Worm (Caenorhabditis elegans) whole organism, early embryonic: ENCODE results near the gene Y108G3AL.2.

Experiments used
- B0310.2 ChIP-seq: sonication (generic microtip); optimal IDR thresholded peaks from 2 replicates; lab custom pipeline; 2016; ENCODE audit warnings: mild to moderate bottlenecking, missing genetic modification characterization, missing compliant biosample characterization
- F13C5.2 ChIP-seq: sonication (generic microtip); optimal IDR thresholded peaks from 2 replicates; lab custom pipeline; 2017; ENCODE audit warnings: mild to moderate bottlenecking, missing genetic modification characterization, inconsistent platforms, missing compliant biosample characterization
- ama-1 ChIP-seq: fragments of 150-350 bp; optimal IDR thresholded peaks from 2 replicates; lab custom pipeline; 2014
- ceh-13 ChIP-seq: fragments of 200-800 bp; sonication (Bioruptor generic); optimal IDR thresholded peaks from 2 replicates; lab custom pipeline; 2018; ENCODE audit warnings: mild to moderate bottlenecking, missing genetic modification characterization, missing compliant biosample characterization
- ets-7 ChIP-seq: sonication (generic microtip); optimal IDR thresholded peaks from 2 replicates; lab custom pipeline; 2016; ENCODE audit warnings: missing genotype, missing genetic modification characterization, missing compliant biosample characterization
- hnd-1 ChIP-seq: sonication (generic microtip); optimal IDR thresholded peaks from 2 replicates; lab custom pipeline; 2016; ENCODE audit warnings: missing genetic modification characterization, missing compliant biosample characterization
- pes-1 ChIP-seq: fragments of 200-800 bp; sonication (Bioruptor generic); IDR thresholded peaks from 2 replicates; pipeline ENCODE4 v1.3.6; 2022; ENCODE audit warnings: missing genetic modification reagents, missing genetic modification characterization, missing compliant biosample characterization
- scrt-1 ChIP-seq: fragments of 200-800 bp; sonication (Bioruptor generic); IDR thresholded peaks from 2 replicates; pipeline ENCODE4 v1.3.6; 2022; ENCODE audit warnings: missing genetic modification characterization, missing compliant biosample characterization
- tbx-11 ChIP-seq: fragments of 200-800 bp; sonication (Bioruptor generic); IDR thresholded peaks from 2 replicates; pipeline ENCODE4 v1.3.6; 2022; ENCODE audit warnings: missing genetic modification characterization, missing compliant biosample characterization
- tra-4 ChIP-seq: sonication (generic microtip); optimal IDR thresholded peaks from 2 replicates; lab custom pipeline; 2017; ENCODE audit warnings: missing genetic modification characterization, missing compliant biosample characterization

DNA sequence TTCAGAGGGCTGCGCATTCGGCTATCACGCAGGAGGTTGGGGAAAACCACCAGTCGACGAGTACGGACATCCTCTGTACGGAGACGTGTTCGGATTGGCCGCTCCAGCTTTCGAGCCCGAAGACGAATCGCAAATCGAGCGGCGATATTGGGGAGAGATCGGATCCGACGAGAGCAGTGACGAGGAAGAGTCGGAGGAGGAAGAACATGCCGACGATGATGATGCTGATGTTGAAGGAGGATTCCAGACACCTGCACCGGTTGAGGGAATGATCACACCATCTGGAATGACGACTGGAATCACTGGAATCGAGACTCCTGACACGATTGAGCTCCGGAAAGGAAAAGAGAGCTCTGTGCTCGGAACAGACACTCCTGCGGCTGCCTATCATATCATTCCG, 36.6 kb upstream of the Y108G3AL.2 start:
- TF ChIP-seq pes-1 (no peak), ama-1 (no peak), ceh-13 (no peak), ets-7 (tag; lab: Kevin White, UChicago) (no peak), hnd-1 (tag; lab: Kevin White, UChicago) (no peak), tra-4 (no peak), B0310.2 (no peak), scrt-1 (GFP tag; lab: Robert Waterston, UW) (no peak), tbx-11 (GFP tag; lab: Robert Waterston, UW) (no peak), F13C5.2 (tag; lab: Kevin White, UChicago) (no peak)
